Worm (Caenorhabditis elegans): ENCODE results near the gene athp-2.
A peak's percentile ranks its signal among the peaks of the same experiment; 100 is the strongest.

Gene athp-2

DNA sequence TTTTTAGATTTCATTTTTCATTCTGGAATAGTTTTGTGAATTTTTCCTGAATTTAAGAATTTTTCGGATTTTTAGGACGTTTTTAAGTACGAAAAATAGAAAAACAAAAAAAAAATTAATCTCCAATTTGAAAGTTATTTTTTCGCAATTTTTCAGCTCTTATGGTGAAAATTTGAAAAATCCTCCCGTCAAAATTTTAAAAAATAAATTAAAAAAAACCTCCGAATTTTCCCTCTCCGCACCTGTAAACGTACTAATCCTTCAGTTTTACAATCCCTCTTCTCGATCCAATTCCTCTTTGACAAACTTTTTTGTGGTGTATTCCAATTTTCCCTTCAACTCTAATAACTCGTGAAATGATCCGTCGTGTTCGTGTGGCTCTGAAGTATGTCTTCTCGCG lies 38.2 kb downstream of the athp-2 start, which contains the start of gene B0286.1:
TSS of gene B0286.1 (plus strand) at position 301 of the 400 bp plus-strand sequence.
- TF ChIP-seq hrde-1 (tag; optimal IDR thresholded peaks at IDR 0.05; ENCODE audit: borderline replicate concordance) (no peak), Y67H2A.10 (GFP tag; conservative IDR thresholded peaks at IDR 0.05) (no peak), lsy-27 (tag; optimal IDR thresholded peaks at IDR 0.05; ENCODE audit: borderline replicate concordance, insufficient read depth) (no peak), aptf-2 (GFP tag; conservative IDR thresholded peaks at IDR 0.05) (no peak), F57C9.4 (tag; optimal IDR thresholded peaks at IDR 0.05) (no peak), ets-4 (GFP tag; optimal IDR thresholded peaks at IDR 0.05) (no peak), lin-54 (GFP tag; optimal IDR thresholded peaks at IDR 0.05) (no peak), mes-4 (tag; optimal IDR thresholded peaks at IDR 0.05) (no peak), B0019.2 (GFP tag; conservative IDR thresholded peaks at IDR 0.05) (no peak), egl-18 (GFP tag; IDR thresholded peaks at IDR 0.05) (no peak), rpc-1 (optimal IDR thresholded peaks at IDR 0.05) (no peak), rpc-1 (tag; optimal IDR thresholded peaks at IDR 0.05) (no peak), unc-130 (GFP tag; optimal IDR thresholded peaks at IDR 0.05) (no peak), nhr-27 (tag; optimal IDR thresholded peaks at IDR 0.05) (no peak), F10E7.11 (tag; optimal IDR thresholded peaks at IDR 0.05) (no peak), tbp1 (GFP tag; optimal IDR thresholded peaks at IDR 0.05) (no peak), F33H1.4 (GFP tag; IDR thresholded peaks at IDR 0.05) (no peak), sea-2 (GFP tag; IDR thresholded peaks at IDR 0.05) (no peak), F49E8.2 (tag; optimal IDR thresholded peaks at IDR 0.05; ENCODE audit: insufficient read depth) (no peak)

- no peak for TF ChIP-seq lag-1 (GFP tag; IDR thresholded peaks at IDR 0.05)
- TF ChIP-seq zfh-2 (GFP tag; conservative IDR thresholded peaks at IDR 0.05), result peak; percentile 66
Observed at ce11 chrII:4383306-4383705, 43.3 kb downstream of the athp-2 start, which contains the start of gene fkh-6. TSS of gene fkh-6 (minus strand) at chrII:4383406.

DNA sequence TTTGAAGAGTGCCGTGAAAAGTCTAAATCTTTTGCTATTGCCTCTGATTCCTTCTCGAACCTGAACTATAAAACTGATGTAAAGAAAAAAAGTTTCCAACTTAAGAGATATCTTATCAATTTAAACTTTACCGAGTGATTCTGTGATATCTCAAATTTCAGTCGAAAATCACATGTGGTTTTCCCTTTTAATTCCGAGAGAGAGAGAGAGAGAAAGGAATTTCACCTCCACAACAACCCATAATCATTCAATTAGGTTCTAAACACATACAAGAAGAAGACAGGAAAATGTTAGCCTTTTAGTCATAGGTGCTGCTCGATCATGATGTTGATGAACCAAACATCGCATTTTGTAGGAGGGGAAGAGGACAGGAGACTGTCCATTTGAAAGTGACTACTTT lies 51.1 kb downstream of the athp-2 start:
- no peak for TF ChIP-seq madf-8 (GFP tag; conservative IDR thresholded peaks at IDR 0.05)
- TF ChIP-seq Y79H2A.3 (GFP tag; conservative IDR thresholded peaks at IDR 0.05), result no peak
- no peak for TF ChIP-seq mes-4 (tag; optimal IDR thresholded peaks at IDR 0.05)
- no peak for TF ChIP-seq zfh-2 (GFP tag; conservative IDR thresholded peaks at IDR 0.05)
- TF ChIP-seq somi-1 (GFP tag; optimal IDR thresholded peaks at IDR 0.05), result no peak
- TF ChIP-seq dpff-1 (tag; optimal IDR thresholded peaks at IDR 0.05), result no peak
- TF ChIP-seq atf-7 (tag; optimal IDR thresholded peaks at IDR 0.05), result no peak
- TF ChIP-seq mel-28 (tag; optimal IDR thresholded peaks at IDR 0.05; ENCODE audit: borderline replicate concordance), result no peak
- no peak for TF ChIP-seq ekl-4 (GFP tag; IDR thresholded peaks at IDR 0.05)
- TF ChIP-seq cebp-1 (GFP tag; IDR thresholded peaks at IDR 0.05), result no peak
- no peak for TF ChIP-seq cebp-1 (tag; optimal IDR thresholded peaks at IDR 0.05)
- TF ChIP-seq let-607 (tag; optimal IDR thresholded peaks at IDR 0.05), result no peak
- TF ChIP-seq attf-5 (GFP tag; optimal IDR thresholded peaks at IDR 0.05), result no peak
- no peak for TF ChIP-seq ceh-100 (GFP tag; IDR thresholded peaks at IDR 0.05)
- TF ChIP-seq xnd-1 (tag; optimal IDR thresholded peaks at IDR 0.05), result no peak
- no peak for TF ChIP-seq efl-1 (GFP tag; optimal IDR thresholded peaks at IDR 0.05)
- no peak for TF ChIP-seq B0019.2 (GFP tag; conservative IDR thresholded peaks at IDR 0.05)

- TF ChIP-seq lin-26 (GFP tag; IDR thresholded peaks at IDR 0.05) (0 out of 2 replicates have a peak, but pooled peaks have one; percentile 38), efl-1 (GFP tag; optimal IDR thresholded peaks at IDR 0.05) (no peak), Y67H2A.10 (GFP tag; conservative IDR thresholded peaks at IDR 0.05) (no peak), hlh-12 (tag; optimal IDR thresholded peaks at IDR 0.05) (no peak)
Observed at ce11 chrII:4392526-4393057, 52.6 kb downstream of the athp-2 start, which contains the start of gene mlt-7. TSS of gene mlt-7 (plus strand) at chrII:4393007.

Measured in whole organism, young adult.